Fruit fly (Drosophila melanogaster) whole organism, embryonic: Measurements from ENCODE around the gene CG13313.

Experiments used
- Awh ChIP-seq: fragments of 200-800 bp; sonication (Bioruptor generic); IDR thresholded peaks from 2 replicates; pipeline ENCODE4, ENCODE4 v1.3.6; 2022; ENCODE audit warnings: missing biosample characterization, missing genetic modification characterization
- Bgb ChIP-seq: fragments of 200-800 bp; sonication (Bioruptor generic); IDR thresholded peaks from 2 replicates; pipeline ENCODE4 v1.3.6; 2022; ENCODE audit warnings: missing biosample characterization, missing genetic modification characterization; ENCODE audit not compliant: partially characterized antibody
- C15 ChIP-seq: fragments of 200-800 bp; sonication (Bioruptor generic); IDR thresholded peaks from 3 replicates; pipeline ENCODE4 v1.3.6; 2022; ENCODE audit warnings: missing biosample characterization, missing genetic modification characterization
- CG10274 ChIP-seq: fragments of 200-800 bp; sonication (Bioruptor generic); optimal IDR thresholded peaks from 3 replicates; lab custom pipeline; 2017; ENCODE audit warnings: missing biosample characterization, mild to moderate bottlenecking, missing genetic modification characterization
- CG11398 ChIP-seq: fragments of 200-800 bp; sonication (Bioruptor generic); optimal IDR thresholded peaks from 2 replicates; lab custom pipeline; 2016; ENCODE audit warnings: missing biosample characterization, missing genetic modification characterization
- CG13775 ChIP-seq: fragments of 200-800 bp; sonication (Bioruptor generic); optimal IDR thresholded peaks from 3 replicates; lab custom pipeline; 2017; ENCODE audit warnings: missing biosample characterization, mild to moderate bottlenecking, missing genetic modification characterization
- CG14014 ChIP-seq: fragments of 200-800 bp; sonication (Bioruptor generic); IDR thresholded peaks from 2 replicates; pipeline ENCODE4 v1.3.6; 2022; ENCODE audit warnings: missing biosample characterization, missing genetic modification characterization
- CG14965 ChIP-seq: fragments of 200-800 bp; sonication (Bioruptor generic); optimal IDR thresholded peaks from 2 replicates; lab custom pipeline; 2016; ENCODE audit warnings: missing biosample characterization, missing genetic modification characterization, borderline replicate concordance
- CG15514 ChIP-seq: fragments of 200-800 bp; sonication (Bioruptor generic); optimal IDR thresholded peaks from 3 replicates; lab custom pipeline; 2017; ENCODE audit warnings: missing biosample characterization, missing genetic modification characterization, mild to moderate bottlenecking, moderate library complexity, missing genetic modification reagents
- CG17359 ChIP-seq: fragments of 200-800 bp; sonication (Bioruptor generic); optimal IDR thresholded peaks from 3 replicates; lab custom pipeline; 2018; ENCODE audit warnings: missing biosample characterization, mild to moderate bottlenecking, missing genetic modification characterization, moderate library complexity
- CG17829 ChIP-seq: fragments of 200-800 bp; optimal IDR thresholded peaks from 2 replicates; lab custom pipeline; 2019; ENCODE audit warnings: missing biosample characterization, mild to moderate bottlenecking, missing genetic modification characterization, moderate library complexity
- CG18011 ChIP-seq: fragments of 200-800 bp; sonication (Bioruptor generic); optimal IDR thresholded peaks from 2 replicates; lab custom pipeline; 2017; ENCODE audit warnings: missing biosample characterization, missing genetic modification characterization, mild to moderate bottlenecking, moderate library complexity, missing genotype
- CG2120 ChIP-seq: fragments of 200-800 bp; sonication (Bioruptor generic); optimal IDR thresholded peaks from 3 replicates; lab custom pipeline; 2016; ENCODE audit warnings: missing biosample characterization, missing genetic modification characterization
- CG2129 ChIP-seq: fragments of 200-800 bp; sonication (Bioruptor generic); IDR thresholded peaks from 2 replicates; pipeline ENCODE4 v1.3.6; 2022; ENCODE audit warnings: missing biosample characterization, missing genetic modification characterization; ENCODE audit not compliant: partially characterized antibody
- CG2678 ChIP-seq: fragments of 200-800 bp; sonication (Bioruptor generic); optimal IDR thresholded peaks from 3 replicates; lab custom pipeline; 2019; ENCODE audit warnings: missing biosample characterization, mild to moderate bottlenecking, missing genetic modification characterization, moderate library complexity
- CG4360 ChIP-seq: fragments of 200-800 bp; sonication (Bioruptor generic); IDR thresholded peaks from 2 replicates; pipeline ENCODE4 v1.3.6; 2022; ENCODE audit warnings: missing biosample characterization, missing genetic modification characterization
- CG7271 ChIP-seq: fragments of 200-800 bp; sonication (Bioruptor generic); optimal IDR thresholded peaks from 2 replicates; lab custom pipeline; 2018; ENCODE audit warnings: missing biosample characterization, mild to moderate bottlenecking, missing genetic modification characterization, moderate library complexity
- CG7372 ChIP-seq: fragments of 200-800 bp; sonication (Bioruptor generic); IDR thresholded peaks from 2 replicates; pipeline ENCODE4 v1.3.6; 2022; ENCODE audit warnings: missing biosample characterization, missing genetic modification characterization
- CG7963 ChIP-seq: fragments of 200-800 bp; sonication (Bioruptor generic); IDR thresholded peaks from 3 replicates; pipeline ENCODE4 v1.3.6; 2022; ENCODE audit warnings: missing biosample characterization, missing genetic modification characterization; ENCODE audit not compliant: partially characterized antibody
- CG8765 ChIP-seq: fragments of 200-800 bp; sonication (Bioruptor generic); IDR thresholded peaks from 2 replicates; pipeline ENCODE4 v1.3.6; 2022; ENCODE audit warnings: missing biosample characterization, missing genetic modification characterization
- CG9876 ChIP-seq: fragments of 200-800 bp; sonication (Bioruptor generic); optimal IDR thresholded peaks from 2 replicates; lab custom pipeline; 2016; ENCODE audit warnings: missing biosample characterization, missing genetic modification characterization
- Doc3 ChIP-seq: fragments of 200-800 bp; sonication (Bioruptor generic); IDR thresholded peaks from 3 replicates; pipeline ENCODE4 v1.3.6; 2022; ENCODE audit warnings: missing biosample characterization, missing genetic modification characterization; ENCODE audit not compliant: partially characterized antibody
- E2f1 ChIP-seq: fragments of 200-800 bp; sonication (Bioruptor generic); IDR thresholded peaks from 2 replicates; pipeline ENCODE4 v1.3.6; 2022; ENCODE audit warnings: missing biosample characterization, missing genetic modification characterization
- E2f2 ChIP-seq: fragments of 200-800 bp; sonication (Bioruptor generic); IDR thresholded peaks from 2 replicates; pipeline ENCODE4 v1.3.6; 2022; ENCODE audit warnings: missing biosample characterization, missing genetic modification characterization
- Fer1 ChIP-seq: fragments of 200-800 bp; sonication (Bioruptor generic); optimal IDR thresholded peaks from 2 replicates; lab custom pipeline; 2017; ENCODE audit warnings: missing biosample characterization, mild to moderate bottlenecking, missing genetic modification characterization
- HLH54F ChIP-seq: fragments of 200-800 bp; sonication (Bioruptor generic); optimal IDR thresholded peaks from 3 replicates; lab custom pipeline; 2016; ENCODE audit warnings: missing biosample characterization, missing genetic modification characterization
- Neu2 ChIP-seq: fragments of 200-800 bp; sonication (Bioruptor generic); optimal IDR thresholded peaks from 3 replicates; lab custom pipeline; 2016; ENCODE audit warnings: missing biosample characterization, missing genetic modification characterization, borderline replicate concordance
- Nf-YB ChIP-seq: fragments of 200-800 bp; sonication (Bioruptor generic); optimal IDR thresholded peaks from 3 replicates; lab custom pipeline; 2019; ENCODE audit warnings: missing biosample characterization, mild to moderate bottlenecking, missing genetic modification characterization, moderate library complexity
- Sox102F ChIP-seq: fragments of 200-800 bp; sonication (Bioruptor generic); optimal IDR thresholded peaks from 2 replicates; lab custom pipeline; 2018; ENCODE audit warnings: missing biosample characterization, mild to moderate bottlenecking, missing genetic modification characterization, moderate library complexity
- Sry-δ ChIP-seq: fragments of 200-800 bp; sonication (Bioruptor generic); optimal IDR thresholded peaks from 2 replicates; lab custom pipeline; 2016; ENCODE audit warnings: missing biosample characterization, missing genetic modification characterization
- Xrp1 ChIP-seq: fragments of 200-800 bp; sonication (Bioruptor generic); IDR thresholded peaks from 2 replicates; pipeline ENCODE4 v1.3.6; 2022; ENCODE audit warnings: missing biosample characterization, missing genetic modification characterization
- ase ChIP-seq: fragments of 200-800 bp; sonication (Bioruptor generic); IDR thresholded peaks from 3 replicates; pipeline ENCODE4 v1.3.6; 2022; ENCODE audit warnings: missing biosample characterization, missing genetic modification characterization
- eve ChIP-seq, 2 experiments: fragments of >200 bp; optimal IDR thresholded peaks; 2 replicates each; lab custom pipeline; 2017; ENCODE audit warnings: missing biosample characterization in 2 of 2, missing genetic modification characterization in 2 of 2
- ewg ChIP-seq: fragments of 200-800 bp; sonication (Bioruptor generic); optimal IDR thresholded peaks from 3 replicates; lab custom pipeline; 2017; ENCODE audit warnings: mild to moderate bottlenecking, missing biosample characterization, missing genetic modification reagents, missing genetic modification characterization
- fd102C ChIP-seq: fragments of 200-800 bp; sonication (Bioruptor generic); optimal IDR thresholded peaks from 2 replicates; lab custom pipeline; 2018; ENCODE audit warnings: missing biosample characterization, mild to moderate bottlenecking, missing genetic modification characterization, moderate library complexity
- ftz-f1 ChIP-seq: fragments of 200-800 bp; sonication (Bioruptor generic); optimal IDR thresholded peaks from 2 replicates; lab custom pipeline; 2016; ENCODE audit warnings: missing biosample characterization, missing genetic modification characterization
- gfzf ChIP-seq: fragments of 200-800 bp; sonication (Bioruptor generic); optimal IDR thresholded peaks from 2 replicates; lab custom pipeline; 2016; ENCODE audit warnings: missing biosample characterization, mild to moderate bottlenecking, missing genetic modification characterization, moderate library complexity
- grn ChIP-seq: fragments of 200-800 bp; sonication (Bioruptor generic); optimal IDR thresholded peaks from 3 replicates; lab custom pipeline; 2017; ENCODE audit warnings: missing biosample characterization, missing genetic modification characterization
- hb ChIP-seq: fragments of 200-800 bp; sonication (Bioruptor generic); IDR thresholded peaks from 3 replicates; pipeline ENCODE4 v1.3.6; 2022; ENCODE audit warnings: missing biosample characterization, missing genetic modification characterization; ENCODE audit not compliant: partially characterized antibody
- hkb ChIP-seq, 2 experiments: fragments of 200-800 bp in 1 of 2; fragments of >200 bp in 1 of 2; sonication (Bioruptor generic) in 1 of 2; IDR thresholded peaks in 1 of 2; optimal IDR thresholded peaks in 1 of 2; 2 replicates each; pipeline versions ENCODE4 v1.3.6 to Lab custom; 2017 to 2022; ENCODE audit warnings: missing biosample characterization in 1 of 2, missing genetic modification characterization in 1 of 2
- knrl ChIP-seq: fragments of 200-800 bp; sonication (Bioruptor generic); IDR thresholded peaks from 3 replicates; pipeline ENCODE4 v1.3.6; 2022; ENCODE audit warnings: missing biosample characterization, missing genetic modification characterization; ENCODE audit not compliant: partially characterized antibody
- lola ChIP-seq, 3 experiments: fragments of >200 bp in 2 of 3; fragments of 200-800 bp in 1 of 3; sonication (Bioruptor generic) in 1 of 3; optimal IDR thresholded peaks; 2 replicates each; lab custom pipeline; 2017 to 2019; ENCODE audit warnings: missing biosample characterization in 3 of 3, missing genetic modification characterization in 3 of 3, mild to moderate bottlenecking in 1 of 3, moderate library complexity in 1 of 3
- oc ChIP-seq: fragments of 200-800 bp; sonication (Bioruptor generic); optimal IDR thresholded peaks from 2 replicates; lab custom pipeline; 2018; ENCODE audit warnings: missing biosample characterization, mild to moderate bottlenecking, missing genetic modification characterization, moderate library complexity
- pan ChIP-seq, 4 experiments: fragments of >200 bp in 3 of 4; fragments of 200-800 bp in 1 of 4; sonication (Bioruptor generic) in 1 of 4; optimal IDR thresholded peaks in 3 of 4; IDR thresholded peaks in 1 of 4; 2 replicates each; pipeline versions ENCODE4 v1.3.6 to Lab custom; 2017 to 2022; ENCODE audit warnings: missing biosample characterization in 2 of 4, missing genetic modification characterization in 2 of 4, mixed read lengths in 1 of 4
- sd ChIP-seq: fragments of 200-800 bp; sonication (Bioruptor generic); optimal IDR thresholded peaks from 3 replicates; lab custom pipeline; 2018; ENCODE audit warnings: missing biosample characterization, mild to moderate bottlenecking, missing genetic modification characterization, moderate library complexity
- stwl ChIP-seq: fragments of 200-800 bp; sonication (Bioruptor generic); optimal IDR thresholded peaks from 3 replicates; lab custom pipeline; 2018; ENCODE audit warnings: missing biosample characterization, mild to moderate bottlenecking, missing genetic modification characterization, moderate library complexity
- trh ChIP-seq: fragments of 200-800 bp; sonication (Bioruptor generic); optimal IDR thresholded peaks from 2 replicates; lab custom pipeline; 2016; ENCODE audit warnings: missing biosample characterization, missing genetic modification characterization

Gene CG13313

dm6 chr3L:8966324-8967011 lies 7.8 kb downstream of the CG13313 start, which contains the start of the genes CG5653 and CG5021 (continued):
- no peak for TF ChIP-seq HLH54F (GFP tag; lab: Kevin White, UChicago)
- no peak for TF ChIP-seq eve (GFP tag; optimal IDR thresholded peaks at IDR 0.05; lab: Kevin White, UChicago)
- TF ChIP-seq Bgb: peak; percentile 75; the same call in 1 of the 2 replicates
- no peak for TF ChIP-seq E2f1 (GFP tag; lab: Robert Waterston, UW)
- no peak for TF ChIP-seq CG2120 (GFP tag; lab: Kevin White, UChicago)
- no peak for TF ChIP-seq Neu2 (GFP tag; lab: Kevin White, UChicago)
- TF ChIP-seq Fer1: no peak
- no peak for TF ChIP-seq CG17359 (tag; lab: Kevin White, UChicago)
- TF ChIP-seq Doc3 (GFP tag; lab: Robert Waterston, UW): peak; percentile 21; the same call in 1 of the 3 replicates
- peak; percentile 27 for TF ChIP-seq gfzf (GFP tag; lab: Kevin White, UChicago)
- TF ChIP-seq Xrp1 (GFP tag; lab: Robert Waterston, UW): 0 out of 2 replicates have a peak, but pooled peaks have one; percentile 8
- TF ChIP-seq sd (tag; lab: Kevin White, UChicago): no peak
- TF ChIP-seq CG10274 (GFP tag; lab: Kevin White, UChicago): no peak
- no peak for TF ChIP-seq hkb (optimal IDR thresholded peaks at IDR 0.05; lab: Kevin White, UChicago)
- TF ChIP-seq hkb (GFP tag; IDR thresholded peaks at IDR 0.05; lab: Robert Waterston, UW): no peak
- TF ChIP-seq ewg (GFP tag; lab: Kevin White, UChicago): no peak
- no peak for TF ChIP-seq CG14014
- no peak for TF ChIP-seq pan (optimal IDR thresholded peaks at IDR 0.05; lab: Kevin White, UChicago)
- no peak for TF ChIP-seq pan (GFP tag; optimal IDR thresholded peaks at IDR 0.05 in 1 of 2, IDR thresholded peaks at IDR 0.05 in 1 of 2)
- no peak for TF ChIP-seq CG7271 (tag; lab: Kevin White, UChicago)
- TF ChIP-seq oc (tag; lab: Kevin White, UChicago): no peak
- no peak for TF ChIP-seq CG17829
- TF ChIP-seq fd102C (GFP tag; lab: Kevin White, UChicago): no peak
- TF ChIP-seq hb (GFP tag; lab: Robert Waterston, UW): peak; percentile 70; the same call in 2 of the 3 replicates
- TF ChIP-seq stwl (tag; lab: Kevin White, UChicago): peak; percentile 53
- peak; percentile 59 for TF ChIP-seq knrl (GFP tag; lab: Robert Waterston, UW)
- TF ChIP-seq CG18011: no peak
- TF ChIP-seq ftz-f1: peak; percentile 82
- TF ChIP-seq grn (GFP tag; lab: Kevin White, UChicago): no peak
- peak; percentile 88 for TF ChIP-seq Sry-δ (GFP tag; lab: Kevin White, UChicago)
- TF ChIP-seq CG2678 (tag; lab: Kevin White, UChicago): no peak
- peak; percentile 81 for TF ChIP-seq CG4360 (GFP tag; lab: Robert Waterston, UW)
- TF ChIP-seq CG11398 (GFP tag; lab: Kevin White, UChicago): no peak
- no peak for TF ChIP-seq lola (GFP tag; optimal IDR thresholded peaks at IDR 0.05; lab: Kevin White, UChicago)
- TF ChIP-seq CG7372 (GFP tag; lab: Robert Waterston, UW): no peak
- TF ChIP-seq Sox102F (GFP tag; lab: Kevin White, UChicago): no peak
- no peak for TF ChIP-seq CG8765
- peak; percentile 55 for TF ChIP-seq CG15514 (GFP tag; lab: Kevin White, UChicago)
- no peak for TF ChIP-seq CG14965 (GFP tag; lab: Kevin White, UChicago)
- no peak for TF ChIP-seq C15 (GFP tag; lab: Robert Waterston, UW)
- TF ChIP-seq E2f2 (GFP tag; lab: Robert Waterston, UW): peak; percentile 95
- TF ChIP-seq trh (GFP tag; lab: Kevin White, UChicago): no peak
- TF ChIP-seq ase (GFP tag; lab: Robert Waterston, UW): no peak
- TF ChIP-seq CG7963 (GFP tag; lab: Robert Waterston, UW): peak; percentile 68
- TF ChIP-seq CG13775 (GFP tag; lab: Kevin White, UChicago): no peak
- no peak for TF ChIP-seq CG2129 (GFP tag; lab: Robert Waterston, UW)
- no peak for TF ChIP-seq Awh (GFP tag; lab: Robert Waterston, UW)
- no peak for TF ChIP-seq Nf-YB (GFP tag; lab: Kevin White, UChicago)
- TF ChIP-seq CG9876 (GFP tag; lab: Kevin White, UChicago): no peak
